Fruit fly (Drosophila melanogaster) Kc167 (cell line): ENCODE measurements around the gene t-Grip84.

ENCODE experiments used
- Myc ChIP-seq: fragments of >200 bp; optimal IDR thresholded peaks from 2 replicates; lab custom pipeline; 2017; ENCODE audit warnings: missing external identifiers
- Sin3A ChIP-seq: fragments of >200 bp; optimal IDR thresholded peaks from 2 replicates; lab custom pipeline; 2018; ENCODE audit warnings: missing external identifiers
- insv ChIP-seq: fragments of >200 bp; optimal IDR thresholded peaks from 3 replicates; lab custom pipeline; 2018; ENCODE audit warnings: missing external identifiers
- psq ChIP-seq: fragments of >200 bp; optimal IDR thresholded peaks from 2 replicates; lab custom pipeline; 2017; ENCODE audit warnings: missing external identifiers
- ttk ChIP-seq: sonication (Bioruptor generic); optimal IDR thresholded peaks from 2 replicates; lab custom pipeline; 2017; ENCODE audit warnings: missing external identifiers

- TF ChIP-seq insv = no peak
- no peak for TF ChIP-seq psq
- TF ChIP-seq Myc (lab: Kevin White, UChicago) = no peak
- no peak for TF ChIP-seq ttk (lab: Kevin White, UChicago)
- no peak for TF ChIP-seq Sin3A (lab: Kevin White, UChicago)
These were observed 19.7 kb upstream of the t-Grip84 start for dm6 chr3L:7610522-7610921.
